Fruit fly (Drosophila melanogaster) whole organism, wandering third instar larva: ENCODE data around the gene Ubc84D.
A peak's percentile ranks its signal among the peaks of the same experiment; 100 is the strongest.

Source experiments
- Abd-B ChIP-seq: fragments of >200 bp; optimal IDR thresholded peaks from 2 replicates; lab custom pipeline; 2017; ENCODE audit warnings: missing biosample characterization, missing genetic modification characterization
- CG32264 ChIP-seq: fragments of 200-800 bp; sonication (Bioruptor generic); optimal IDR thresholded peaks from 2 replicates; lab custom pipeline; 2016; ENCODE audit warnings: missing biosample characterization, missing genetic modification characterization
- CG9705 ChIP-seq: fragments of 200-800 bp; sonication (Bioruptor generic); optimal IDR thresholded peaks from 2 replicates; lab custom pipeline; 2018; ENCODE audit warnings: missing biosample characterization, mild to moderate bottlenecking, missing genetic modification characterization
- CrebA ChIP-seq: fragments of 200-800 bp; sonication (Bioruptor generic); optimal IDR thresholded peaks from 2 replicates; lab custom pipeline; 2016; ENCODE audit warnings: missing biosample characterization, mild to moderate bottlenecking, missing genetic modification characterization, borderline replicate concordance
- Dfd ChIP-seq: fragments of >200 bp; optimal IDR thresholded peaks from 2 replicates; lab custom pipeline; 2017; ENCODE audit warnings: missing biosample characterization, missing genetic modification characterization
- Dif ChIP-seq: fragments of 200-275, 200-300 bp; sonication (Bioruptor generic); optimal IDR thresholded peaks from 2 replicates; lab custom pipeline; 2018; ENCODE audit warnings: missing biosample characterization, missing genetic modification characterization; ENCODE audit not compliant: partially characterized antibody
- GATAd ChIP-seq: sonication (Bioruptor generic); optimal IDR thresholded peaks from 2 replicates; lab custom pipeline; 2016; ENCODE audit warnings: missing biosample characterization, missing genetic modification characterization
- HLH106 ChIP-seq: fragments of 200-800 bp; optimal IDR thresholded peaks from 3 replicates; lab custom pipeline; 2019; ENCODE audit warnings: missing biosample characterization, mild to moderate bottlenecking, missing genetic modification characterization, moderate library complexity
- Hnf4 ChIP-seq: fragments of 200-800 bp; sonication (Bioruptor generic); optimal IDR thresholded peaks from 2 replicates; lab custom pipeline; 2016; ENCODE audit warnings: missing biosample characterization, mild to moderate bottlenecking, missing genetic modification characterization
- Hr78 ChIP-seq: fragments of >200 bp; optimal IDR thresholded peaks from 2 replicates; lab custom pipeline; 2017; ENCODE audit warnings: missing biosample characterization, missing genetic modification characterization
- Hr83 ChIP-seq: fragments of 200-300 bp; sonication (Bioruptor generic); optimal IDR thresholded peaks from 2 replicates; lab custom pipeline; 2016; ENCODE audit warnings: missing biosample characterization, mild to moderate bottlenecking, missing genetic modification characterization, moderate library complexity; ENCODE audit not compliant: poor library complexity, severe bottlenecking
- Jra ChIP-seq: sonication (Bioruptor generic); optimal IDR thresholded peaks from 2 replicates; lab custom pipeline; 2016; ENCODE audit warnings: missing biosample characterization, missing genetic modification characterization
- Mio ChIP-seq: sonication (Bioruptor generic); optimal IDR thresholded peaks from 2 replicates; lab custom pipeline; 2016; ENCODE audit warnings: missing biosample characterization, missing genetic modification characterization
- Myc ChIP-seq: fragments of >200 bp; optimal IDR thresholded peaks from 2 replicates; lab custom pipeline; 2017
- N ChIP-seq: fragments of >200 bp; optimal IDR thresholded peaks from 2 replicates; lab custom pipeline; 2018; ENCODE audit warnings: missing biosample characterization, missing external identifiers, missing genetic modification characterization
- OdsH ChIP-seq: fragments of 200-800 bp; sonication (Bioruptor generic); optimal IDR thresholded peaks from 2 replicates; lab custom pipeline; 2016; ENCODE audit warnings: missing biosample characterization, mild to moderate bottlenecking, missing genetic modification characterization
- Rel ChIP-seq, 2 experiments: fragments of 200-800 bp; sonication (Bioruptor generic) in 1 of 2; optimal IDR thresholded peaks; 2 replicates in 1 of 2; 3 replicates in 1 of 2; lab custom pipeline; 2016 to 2019; ENCODE audit warnings: mild to moderate bottlenecking in 2 of 2, missing biosample characterization in 2 of 2, missing genetic modification characterization in 2 of 2, moderate library complexity in 1 of 2
- Sp1 ChIP-seq: fragments of 200-800 bp; sonication (Bioruptor generic); optimal IDR thresholded peaks from 3 replicates; lab custom pipeline; 2019; ENCODE audit warnings: missing biosample characterization, mild to moderate bottlenecking, missing genetic modification characterization, moderate library complexity
- Vsx2 ChIP-seq: fragments of 200-300, 225-300 bp; sonication (Bioruptor generic); optimal IDR thresholded peaks from 2 replicates; lab custom pipeline; 2018; ENCODE audit warnings: missing biosample characterization, missing genetic modification characterization; ENCODE audit not compliant: partially characterized antibody
- br ChIP-seq: fragments of 200-800 bp; sonication (Bioruptor generic); optimal IDR thresholded peaks from 2 replicates; lab custom pipeline; 2016; ENCODE audit warnings: missing biosample characterization, missing genetic modification characterization
- brk ChIP-seq: fragments of 200-800 bp; sonication (Bioruptor generic); optimal IDR thresholded peaks from 2 replicates; lab custom pipeline; 2016; ENCODE audit warnings: missing biosample characterization, mild to moderate bottlenecking, missing genetic modification characterization
- dl ChIP-seq, 2 experiments: fragments of 175-275, 200-275 bp in 1 of 2; fragments of 200-275 bp in 1 of 2; sonication (Bioruptor generic); optimal IDR thresholded peaks; lab custom pipeline; 2018; ENCODE audit warnings: mild to moderate bottlenecking in 2 of 2, missing biosample characterization in 2 of 2, missing genetic modification characterization in 2 of 2, moderate library complexity in 2 of 2; ENCODE audit not compliant: partially characterized antibody in 2 of 2, insufficient read depth in 1 of 2
- dmrt93B ChIP-seq: fragments of 200-800 bp; sonication (Bioruptor generic); optimal IDR thresholded peaks from 2 replicates; lab custom pipeline; 2018; ENCODE audit warnings: missing biosample characterization, mild to moderate bottlenecking, missing genetic modification characterization
- dsf ChIP-seq: sonication (Bioruptor generic); optimal IDR thresholded peaks from 2 replicates; lab custom pipeline; 2016; ENCODE audit warnings: missing biosample characterization, missing genetic modification characterization, borderline replicate concordance
- ey ChIP-seq: fragments of 200-800 bp; sonication (Bioruptor generic); optimal IDR thresholded peaks from 2 replicates; lab custom pipeline; 2016; ENCODE audit warnings: missing biosample characterization, missing genetic modification characterization
- foxo ChIP-seq, 2 experiments: fragments of 200-800 bp; sonication (Bioruptor generic); optimal IDR thresholded peaks; 2 replicates in 1 of 2; 3 replicates in 1 of 2; lab custom pipeline; 2016 to 2017; ENCODE audit warnings: missing biosample characterization in 2 of 2, missing genetic modification characterization in 2 of 2
- fru ChIP-seq: fragments of 200-800 bp; sonication (Bioruptor generic); optimal IDR thresholded peaks from 3 replicates; lab custom pipeline; 2016; ENCODE audit warnings: missing biosample characterization, mild to moderate bottlenecking, missing genetic modification characterization
- h ChIP-seq: fragments of 200-800 bp; sonication (Bioruptor generic); optimal IDR thresholded peaks from 3 replicates; lab custom pipeline; 2016; ENCODE audit warnings: missing biosample characterization, mild to moderate bottlenecking, missing genetic modification characterization
- jim ChIP-seq: fragments of 175-275, 200-325 bp; sonication (Bioruptor generic); optimal IDR thresholded peaks from 2 replicates; lab custom pipeline; 2016; ENCODE audit warnings: missing biosample characterization, mild to moderate bottlenecking, missing genetic modification characterization
- lola ChIP-seq: fragments of >200 bp; optimal IDR thresholded peaks from 2 replicates; lab custom pipeline; 2017; ENCODE audit warnings: missing biosample characterization, missing genetic modification characterization
- pan ChIP-seq: fragments of >200 bp; optimal IDR thresholded peaks from 2 replicates; lab custom pipeline; 2017
- psq ChIP-seq: fragments of 200-800 bp; sonication (Bioruptor generic); optimal IDR thresholded peaks from 3 replicates; lab custom pipeline; 2017; ENCODE audit warnings: missing biosample characterization, mild to moderate bottlenecking, missing genetic modification characterization, moderate library complexity
- rgr ChIP-seq: fragments of 200-800 bp; sonication (Bioruptor generic); optimal IDR thresholded peaks from 3 replicates; lab custom pipeline; 2016; ENCODE audit warnings: missing biosample characterization, mild to moderate bottlenecking, missing genetic modification characterization
- sage ChIP-seq: fragments of 200-800 bp; sonication (Bioruptor generic); optimal IDR thresholded peaks from 2 replicates; lab custom pipeline; 2016; ENCODE audit warnings: missing biosample characterization, mild to moderate bottlenecking, missing genetic modification characterization
- sv ChIP-seq: fragments of 200-800 bp; sonication (Bioruptor generic); optimal IDR thresholded peaks from 3 replicates; lab custom pipeline; 2016; ENCODE audit warnings: missing biosample characterization, missing genetic modification characterization
- tai ChIP-seq: sonication (Bioruptor generic); optimal IDR thresholded peaks from 2 replicates; lab custom pipeline; 2016; ENCODE audit warnings: missing biosample characterization, missing genetic modification characterization
- usp ChIP-seq: fragments of >200 bp; optimal IDR thresholded peaks from 2 replicates; lab custom pipeline; 2017; ENCODE audit warnings: missing biosample characterization, missing genetic modification characterization
- woc ChIP-seq: sonication (Bioruptor generic); optimal IDR thresholded peaks from 2 replicates; lab custom pipeline; 2016; ENCODE audit warnings: missing biosample characterization, mild to moderate bottlenecking, missing genetic modification characterization

Ubc84D gene

DNA sequence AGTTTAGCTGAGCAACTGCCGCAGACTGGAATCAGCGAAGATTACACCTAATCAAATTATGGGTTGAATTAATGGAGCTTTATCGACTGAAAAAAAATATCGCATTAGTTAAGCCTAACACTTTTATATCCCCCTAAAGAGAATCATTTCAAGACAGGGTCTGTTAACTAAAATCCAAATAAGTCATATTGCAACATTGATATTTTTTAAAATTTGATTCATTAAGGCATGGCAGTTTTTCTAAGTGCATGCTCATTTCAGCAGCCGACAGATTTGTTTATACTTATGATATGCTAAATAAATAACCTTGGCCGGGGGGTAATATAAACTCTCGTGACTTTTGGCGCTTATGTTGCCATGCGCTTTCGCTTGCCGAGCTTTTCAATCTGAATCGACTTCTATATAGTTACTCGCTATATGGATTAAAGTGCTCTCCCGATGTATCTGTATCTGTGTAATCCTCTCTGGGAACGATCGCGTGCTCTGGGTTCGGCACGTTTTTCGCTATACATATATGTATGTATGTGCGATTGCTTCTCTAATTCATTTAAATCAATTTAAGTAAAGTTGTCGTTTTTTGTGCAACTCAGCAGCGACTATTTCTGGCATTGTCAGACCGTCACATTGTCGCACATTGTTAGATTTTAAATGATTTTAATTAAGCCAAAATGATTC is 12.8 kb downstream of the Ubc84D start:
- TF ChIP-seq Sp1 (GFP tag; lab: Kevin White, UChicago) (no peak), N (GFP tag; lab: Kevin White, UChicago) (no peak), jim (GFP tag; lab: Kevin White, UChicago) (no peak), Hnf4 (GFP tag; lab: Kevin White, UChicago) (peak; percentile 35), pan (no peak), woc (no peak), h (GFP tag; lab: Kevin White, UChicago) (peak; percentile 63), Dif (GFP tag; lab: Kevin White, UChicago) (no peak), Dfd (no peak), CG9705 (GFP tag; lab: Kevin White, UChicago) (no peak), CG32264 (GFP tag; lab: Kevin White, UChicago) (no peak), sage (GFP tag; lab: Kevin White, UChicago) (no peak), Vsx2 (GFP tag; lab: Kevin White, UChicago) (no peak), Hr83 (GFP tag; lab: Kevin White, UChicago) (no peak), CrebA (no peak), ey (GFP tag; lab: Kevin White, UChicago) (peak; percentile 45), dsf (no peak), Jra (GFP tag; lab: Kevin White, UChicago) (no peak), tai (GFP tag; lab: Kevin White, UChicago) (no peak), foxo (GFP tag; optimal IDR thresholded peaks at IDR 0.05; lab: Kevin White, UChicago) (peak in 1 of 2 experiments; percentile 60), psq (GFP tag; lab: Kevin White, UChicago) (peak; percentile 11), Abd-B (GFP tag; lab: Kevin White, UChicago) (no peak), Mio (GFP tag; lab: Kevin White, UChicago) (no peak), dmrt93B (GFP tag; lab: Kevin White, UChicago) (no peak), fru (GFP tag; lab: Kevin White, UChicago) (peak; percentile 47), lola (GFP tag; lab: Kevin White, UChicago) (no peak), dl (GFP tag; optimal IDR thresholded peaks at IDR 0.05; lab: Kevin White, UChicago; ENCODE audit: insufficient read depth in 1 of 2, partially characterized antibody in 2 of 2) (no peak), Hr78 (GFP tag; lab: Kevin White, UChicago) (no peak), OdsH (GFP tag; lab: Kevin White, UChicago) (peak; percentile 57), sv (GFP tag; lab: Kevin White, UChicago) (peak; percentile 83), rgr (peak; percentile 55), Rel (GFP tag; optimal IDR thresholded peaks at IDR 0.05; lab: Kevin White, UChicago) (no peak), Rel (tag; optimal IDR thresholded peaks at IDR 0.05; lab: Kevin White, UChicago) (no peak), GATAd (GFP tag; lab: Kevin White, UChicago) (no peak), br (GFP tag; lab: Kevin White, UChicago) (peak; percentile 10), brk (GFP tag; lab: Kevin White, UChicago) (no peak), Myc (lab: Kevin White, UChicago) (no peak), HLH106 (tag; lab: Kevin White, UChicago) (peak; percentile 50), usp (GFP tag; lab: Kevin White, UChicago) (no peak)
- TF ChIP-seq, all 38 proteins: peak for 11

DNA sequence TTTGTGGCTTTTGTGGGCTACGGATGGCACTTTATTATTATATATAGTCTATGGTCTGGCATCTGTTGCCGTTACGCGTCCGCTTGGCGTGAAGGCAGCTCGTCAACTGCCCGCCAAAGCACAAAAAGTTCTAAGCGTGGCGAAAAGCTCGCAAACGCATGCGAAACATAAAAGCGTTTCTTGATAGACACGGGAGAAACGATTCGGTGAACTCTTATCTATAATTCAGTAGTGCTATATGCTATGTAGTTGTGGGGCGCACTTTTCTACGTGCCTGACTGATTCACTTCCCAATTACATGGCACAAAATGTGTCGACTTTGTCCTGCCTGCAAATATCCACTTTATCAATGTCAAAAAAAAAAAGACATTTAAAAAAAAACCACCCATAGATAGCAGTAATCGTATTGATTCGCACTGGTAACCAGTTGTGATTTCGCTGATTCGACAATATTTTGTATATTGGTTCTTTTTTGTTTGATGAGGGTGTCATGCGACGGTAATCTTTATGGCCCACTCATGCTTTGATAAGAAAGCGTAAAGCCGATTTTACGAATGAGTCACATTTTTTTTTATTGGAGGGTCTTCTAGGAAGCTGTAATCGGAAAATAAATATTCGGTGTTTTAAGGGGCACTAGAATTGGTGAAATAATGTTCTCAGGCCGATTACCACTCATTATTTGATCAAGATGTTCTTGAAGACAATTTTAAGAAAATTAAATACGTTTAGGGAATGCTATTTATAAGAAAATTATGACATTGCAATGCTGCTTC is 14.1 kb downstream of the Ubc84D start, which contains the start of gene alpha-Est9:
TSS of gene alpha-Est9 (minus strand) at position 110 of the 773 bp plus-strand sequence.
- TF ChIP-seq CrebA (peak; percentile 24), h (GFP tag; lab: Kevin White, UChicago) (peak; percentile 55), ey (GFP tag; lab: Kevin White, UChicago) (no peak), Rel (GFP tag; optimal IDR thresholded peaks at IDR 0.05; lab: Kevin White, UChicago) (no peak), Rel (tag; optimal IDR thresholded peaks at IDR 0.05; lab: Kevin White, UChicago) (peak; percentile 69), Dfd (no peak), foxo (GFP tag; optimal IDR thresholded peaks at IDR 0.05; lab: Kevin White, UChicago) (peak in 1 of 2 experiments; percentile 4), br (GFP tag; lab: Kevin White, UChicago) (peak; percentile 0), Abd-B (GFP tag; lab: Kevin White, UChicago) (no peak), Jra (GFP tag; lab: Kevin White, UChicago) (no peak), brk (GFP tag; lab: Kevin White, UChicago) (no peak), Hr83 (GFP tag; lab: Kevin White, UChicago) (no peak)
